Worm (Caenorhabditis elegans): ENCODE data around the gene asm-1.
A peak's percentile ranks its signal among the peaks of the same experiment; 100 is the strongest.

The asm-1 gene

DNA sequence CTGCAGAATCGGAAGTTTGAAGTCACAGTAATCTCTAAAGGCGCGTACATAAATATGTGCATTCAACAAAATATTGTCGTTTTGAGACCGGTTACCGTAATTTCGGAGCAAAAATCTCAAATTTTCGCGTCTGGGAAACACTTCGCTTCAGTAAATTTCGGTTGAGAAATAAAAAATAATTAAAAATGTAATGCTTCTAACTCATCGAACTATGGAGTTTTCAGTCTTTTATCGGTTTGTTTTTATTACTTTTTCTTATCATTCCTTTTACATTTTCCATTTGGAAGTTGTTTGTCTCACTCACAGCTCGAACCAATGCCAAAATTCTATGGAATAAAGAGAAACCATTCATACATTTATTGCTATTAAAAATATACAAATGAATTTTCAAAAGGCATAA lies 21.7 kb upstream of the asm-1 start (continued):
- TF ChIP-seq nhr-76 (tag; optimal IDR thresholded peaks at IDR 0.05) (peak; percentile 8), gei-8 (GFP tag; optimal IDR thresholded peaks at IDR 0.05) (no peak), unc-130 (GFP tag; optimal IDR thresholded peaks at IDR 0.05) (no peak), R02D3.7 (tag; optimal IDR thresholded peaks at IDR 0.05) (no peak), zip-2 (tag; optimal IDR thresholded peaks at IDR 0.05) (no peak), daf-16 (GFP tag; optimal IDR thresholded peaks at IDR 0.05) (peak; percentile 27 to 63), daf-16 (tag; optimal IDR thresholded peaks at IDR 0.05) (peak; percentile 64), dmd-6 (GFP tag; IDR thresholded peaks at IDR 0.05) (peak; percentile 33; the same call in 1 of the 2 replicates), lin-38 (GFP tag; IDR thresholded peaks at IDR 0.05) (peak; percentile 44), mdl-1 (tag; optimal IDR thresholded peaks at IDR 0.05) (no peak), ZK337.2 (GFP tag; IDR thresholded peaks at IDR 0.05) (no peak)

DNA sequence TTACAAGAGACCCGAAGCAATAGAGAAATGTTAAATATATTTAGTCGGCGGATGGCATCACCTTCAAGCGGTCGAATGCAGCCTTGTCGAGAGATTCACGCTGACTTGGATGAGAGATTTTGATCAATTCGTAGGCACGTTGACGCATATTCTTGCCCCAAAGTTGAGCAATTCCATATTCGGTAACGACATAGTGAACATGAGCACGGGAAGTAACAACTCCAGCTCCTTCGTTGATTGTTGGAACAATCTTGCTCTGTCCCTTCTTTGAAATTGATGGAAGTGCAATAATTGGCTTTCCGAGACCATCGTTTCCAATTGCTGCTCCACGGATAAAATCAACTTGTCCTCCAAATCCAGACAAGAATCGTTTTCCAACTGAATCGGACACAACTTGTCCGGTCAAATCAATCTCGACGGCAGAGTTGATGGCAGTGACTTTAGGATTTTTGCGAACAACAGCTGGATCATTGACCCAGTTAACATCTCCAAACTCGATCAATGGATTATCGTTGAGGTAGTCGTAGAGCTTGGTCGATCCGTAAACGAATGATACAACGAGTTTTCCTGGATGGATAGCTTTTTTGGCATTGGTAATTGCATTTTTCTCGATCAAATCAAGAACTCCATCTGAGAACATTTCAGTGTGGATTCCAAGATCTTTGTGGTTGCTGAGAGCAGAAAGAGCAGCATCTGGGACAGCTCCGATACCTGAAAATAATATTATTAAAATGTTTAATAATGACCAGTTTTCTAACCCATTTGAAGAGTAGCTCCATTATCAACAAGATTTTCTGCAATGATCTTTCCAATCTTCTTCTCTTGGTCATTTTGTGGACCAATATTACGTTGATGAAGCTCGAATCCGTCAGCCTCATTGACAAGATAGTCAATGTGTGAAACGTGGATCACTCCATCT lies 21.0 kb upstream of the asm-1 start:
- TF ChIP-seq ama-1 (optimal IDR thresholded peaks at IDR 0.05) (peak; percentile 76), lin-38 (GFP tag; IDR thresholded peaks at IDR 0.05) (0 out of 2 replicates have a peak, but pooled peaks have one; percentile 6), daf-16 (GFP tag; optimal IDR thresholded peaks at IDR 0.05) (no peak), daf-16 (tag; optimal IDR thresholded peaks at IDR 0.05) (peak; percentile 21), ceh-44 (GFP tag; IDR thresholded peaks at IDR 0.05) (no peak), unc-62 (GFP tag; optimal IDR thresholded peaks at IDR 0.05 in 1 of 2) (peak in 1 of 2 experiments; percentile 35), unc-62 (tag; optimal IDR thresholded peaks at IDR 0.05) (no peak), hmg-1.1 (GFP tag; IDR thresholded peaks at IDR 0.05) (0 out of 2 replicates have a peak, but pooled peaks have one; percentile 12), saeg-2 (GFP tag; IDR thresholded peaks at IDR 0.05) (0 out of 2 replicates have a peak, but pooled peaks have one; percentile 44), mes-2 (tag; optimal IDR thresholded peaks at IDR 0.05; ENCODE audit: poor library complexity, severe bottlenecking) (peak; percentile 46), F37D6.2 (tag; optimal IDR thresholded peaks at IDR 0.05) (no peak), daf-19 (GFP tag; conservative IDR thresholded peaks at IDR 0.05) (no peak), Y75B8A.6 (GFP tag; IDR thresholded peaks at IDR 0.05) (peak; percentile 68; the same call in 1 of the 2 replicates), D1046.2 (GFP tag; IDR thresholded peaks at IDR 0.05) (peak; percentile 71; the same call in 1 of the 2 replicates), cey-2 (tag; optimal IDR thresholded peaks at IDR 0.05; ENCODE audit: borderline replicate concordance, insufficient read depth) (no peak), nhr-25 (tag; optimal IDR thresholded peaks at IDR 0.05; ENCODE audit: borderline replicate concordance, insufficient read depth) (no peak), lin-1 (GFP tag; IDR thresholded peaks at IDR 0.05) (no peak)

DNA sequence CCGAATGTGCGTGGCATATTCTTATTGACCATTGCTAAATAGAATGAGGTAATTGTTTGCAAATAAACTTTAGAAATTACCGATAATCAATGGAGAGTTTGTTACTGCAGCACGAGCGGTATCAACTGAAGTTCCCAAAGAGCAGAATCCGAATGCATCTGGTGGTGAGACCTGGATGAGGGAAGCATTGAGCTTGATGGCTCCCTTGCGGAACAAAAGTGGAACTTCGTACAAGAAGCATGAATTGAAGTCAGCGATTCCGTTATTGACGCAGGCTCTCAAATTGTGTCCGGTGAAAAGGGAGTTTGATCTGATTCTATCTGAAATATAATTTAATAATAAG lies 20.3 kb upstream of the asm-1 start:
- TF ChIP-seq attf-4 (tag; optimal IDR thresholded peaks at IDR 0.05): no peak
- TF ChIP-seq aha-1 (tag): peak; percentile 76
- TF ChIP-seq ceh-32 (tag; optimal IDR thresholded peaks at IDR 0.05; ENCODE audit: poor library complexity): no peak
- TF ChIP-seq fkh-10 (GFP tag; optimal IDR thresholded peaks at IDR 0.05): no peak
- no peak for TF ChIP-seq spr-3 (GFP tag; optimal IDR thresholded peaks at IDR 0.05)
- TF ChIP-seq tra-1 (GFP tag; IDR thresholded peaks at IDR 0.05): no peak
- no peak for TF ChIP-seq nhr-76 (tag; optimal IDR thresholded peaks at IDR 0.05)
- no peak for TF ChIP-seq egl-43 (GFP tag; IDR thresholded peaks at IDR 0.05)
- peak; percentile 19; the same call in 1 of the 2 replicates for TF ChIP-seq ctbp-1 (GFP tag; IDR thresholded peaks at IDR 0.05)
- TF ChIP-seq dmd-9 (GFP tag; IDR thresholded peaks at IDR 0.05): peak; percentile 50; the same call in 1 of the 2 replicates
- no peak for TF ChIP-seq mes-2 (tag; optimal IDR thresholded peaks at IDR 0.05; ENCODE audit: poor library complexity, severe bottlenecking)
- no peak for TF ChIP-seq lin-38 (GFP tag; IDR thresholded peaks at IDR 0.05)
- no peak for TF ChIP-seq lin-29 (GFP tag; IDR thresholded peaks at IDR 0.05)
- no peak for TF ChIP-seq ces-1 (GFP tag; optimal IDR thresholded peaks at IDR 0.05)
- TF ChIP-seq F44E2.7 (GFP tag; IDR thresholded peaks at IDR 0.05): no peak
- TF ChIP-seq F49E8.2 (tag; optimal IDR thresholded peaks at IDR 0.05; ENCODE audit: borderline replicate concordance): no peak
- 0 out of 2 replicates have a peak, but pooled peaks have one; percentile 9 for TF ChIP-seq dmd-8 (GFP tag; IDR thresholded peaks at IDR 0.05)
- TF ChIP-seq mxl-2 (GFP tag; conservative IDR thresholded peaks at IDR 0.05): no peak
- no peak for TF ChIP-seq ceh-20 (GFP tag; IDR thresholded peaks at IDR 0.05)
- TF ChIP-seq zfp-3 (GFP tag; conservative IDR thresholded peaks at IDR 0.05): peak; percentile 62; the same call in 1 of the 2 replicates
- no peak for TF ChIP-seq D1046.2 (GFP tag; IDR thresholded peaks at IDR 0.05)
- no peak for TF ChIP-seq lin-13 (GFP tag; optimal IDR thresholded peaks at IDR 0.05)
- TF ChIP-seq saeg-2 (GFP tag; IDR thresholded peaks at IDR 0.05): no peak
- no peak for TF ChIP-seq hlh-30 (tag; optimal IDR thresholded peaks at IDR 0.05; ENCODE audit: insufficient read depth)
- no peak for TF ChIP-seq tag-97 (GFP tag; IDR thresholded peaks at IDR 0.05)
- TF ChIP-seq mdl-1 (tag; optimal IDR thresholded peaks at IDR 0.05): no peak
